Fruit fly (Drosophila melanogaster): ENCODE results near the gene CG4325.
A peak's percentile ranks its signal among the peaks of the same experiment; 100 is the strongest.

The CG4325 gene

DNA sequence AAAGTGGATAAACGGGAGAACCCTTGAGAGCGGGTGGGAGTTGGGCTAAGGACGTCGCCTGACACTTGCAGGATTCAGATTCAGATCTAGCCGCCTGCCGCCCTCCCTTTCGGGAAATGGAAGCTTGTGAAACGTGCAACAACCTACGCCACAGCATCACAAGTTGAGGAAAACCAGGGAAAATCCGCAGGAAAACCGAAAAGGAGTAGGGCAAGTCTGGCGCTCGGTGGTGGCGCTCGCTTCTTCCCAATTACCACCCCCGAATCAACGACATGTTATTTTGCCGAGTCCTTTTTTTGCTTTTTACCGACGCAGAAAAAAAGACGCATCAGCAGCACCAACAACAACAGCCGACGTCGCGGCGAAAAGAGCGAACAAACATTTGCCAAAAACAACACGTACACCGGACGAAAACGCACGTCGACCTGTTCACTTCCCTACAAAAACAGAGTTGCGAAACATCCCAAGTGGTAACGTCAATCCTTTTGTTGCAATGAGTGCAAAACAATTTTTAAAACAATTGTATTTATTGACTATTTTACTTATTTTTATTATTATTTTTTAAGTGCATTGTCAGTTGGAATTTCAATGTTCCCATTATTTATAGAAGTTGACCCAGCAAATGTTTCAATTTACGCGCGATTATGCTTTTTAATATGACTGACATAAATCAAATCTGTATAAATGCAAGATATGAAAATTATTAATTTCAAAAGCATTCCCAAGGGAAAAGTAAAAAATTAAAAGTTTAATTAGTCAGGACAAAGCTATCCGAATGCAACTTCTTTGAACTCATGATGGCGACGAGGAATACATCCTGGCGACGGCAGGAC lies 32.1 kb downstream of the CG4325 start (continued):
- TF ChIP-seq Drgx (GFP tag; IDR thresholded peaks at IDR 0.05) = peak; percentile 45
- peak; percentile 71 for TF ChIP-seq zfh1 (GFP tag; IDR thresholded peaks at IDR 0.05)
- TF ChIP-seq CG10366 (GFP tag; IDR thresholded peaks at IDR 0.05) = peak; percentile 62
- TF ChIP-seq lilli (GFP tag; optimal IDR thresholded peaks at IDR 0.05) = peak; percentile 51
- peak; percentile 33 for TF ChIP-seq Hand (GFP tag; optimal IDR thresholded peaks at IDR 0.05)
- TF ChIP-seq Gug (GFP tag; IDR thresholded peaks at IDR 0.05) = peak; percentile 71
- no peak for TF ChIP-seq CG13894 (tag; optimal IDR thresholded peaks at IDR 0.05)
- peak; percentile 44 for TF ChIP-seq CG2120 (GFP tag; optimal IDR thresholded peaks at IDR 0.05)
- TF ChIP-seq row (GFP tag; IDR thresholded peaks at IDR 0.05) = peak; percentile 84
- TF ChIP-seq grau (tag; optimal IDR thresholded peaks at IDR 0.05) = peak; percentile 54
- peak; percentile 42 for TF ChIP-seq Blimp-1 (GFP tag; optimal IDR thresholded peaks at IDR 0.05)
- no peak for TF ChIP-seq bbx (GFP tag; IDR thresholded peaks at IDR 0.05; ENCODE audit: partially characterized antibody)
- TF ChIP-seq ssp (GFP tag; IDR thresholded peaks at IDR 0.05) = peak; percentile 52; the same call in 1 of the 2 replicates
- no peak for TF ChIP-seq nerfin-2 (GFP tag; IDR thresholded peaks at IDR 0.05; ENCODE audit: partially characterized antibody)
- TF ChIP-seq CG5953 (GFP tag; IDR thresholded peaks at IDR 0.05) = peak; percentile 43; the same call in 1 of the 2 replicates
- TF ChIP-seq Xbp1 (GFP tag; optimal IDR thresholded peaks at IDR 0.05) = peak; percentile 73
- TF ChIP-seq ranshi (GFP tag; IDR thresholded peaks at IDR 0.05) = peak; percentile 65
- peak; percentile 45 for TF ChIP-seq CG4424 (GFP tag; optimal IDR thresholded peaks at IDR 0.05)
- peak; percentile 49 for TF ChIP-seq E2f1 (GFP tag; IDR thresholded peaks at IDR 0.05)
- 0 out of 2 replicates have a peak, but pooled peaks have one; percentile 15 for TF ChIP-seq peb (GFP tag; IDR thresholded peaks at IDR 0.05)
- TF ChIP-seq CG18262 (tag; optimal IDR thresholded peaks at IDR 0.05) = peak; percentile 57
- peak in 1 of 2 experiments; percentile 51 for TF ChIP-seq Hr51 (GFP tag; optimal IDR thresholded peaks at IDR 0.05)

DNA sequence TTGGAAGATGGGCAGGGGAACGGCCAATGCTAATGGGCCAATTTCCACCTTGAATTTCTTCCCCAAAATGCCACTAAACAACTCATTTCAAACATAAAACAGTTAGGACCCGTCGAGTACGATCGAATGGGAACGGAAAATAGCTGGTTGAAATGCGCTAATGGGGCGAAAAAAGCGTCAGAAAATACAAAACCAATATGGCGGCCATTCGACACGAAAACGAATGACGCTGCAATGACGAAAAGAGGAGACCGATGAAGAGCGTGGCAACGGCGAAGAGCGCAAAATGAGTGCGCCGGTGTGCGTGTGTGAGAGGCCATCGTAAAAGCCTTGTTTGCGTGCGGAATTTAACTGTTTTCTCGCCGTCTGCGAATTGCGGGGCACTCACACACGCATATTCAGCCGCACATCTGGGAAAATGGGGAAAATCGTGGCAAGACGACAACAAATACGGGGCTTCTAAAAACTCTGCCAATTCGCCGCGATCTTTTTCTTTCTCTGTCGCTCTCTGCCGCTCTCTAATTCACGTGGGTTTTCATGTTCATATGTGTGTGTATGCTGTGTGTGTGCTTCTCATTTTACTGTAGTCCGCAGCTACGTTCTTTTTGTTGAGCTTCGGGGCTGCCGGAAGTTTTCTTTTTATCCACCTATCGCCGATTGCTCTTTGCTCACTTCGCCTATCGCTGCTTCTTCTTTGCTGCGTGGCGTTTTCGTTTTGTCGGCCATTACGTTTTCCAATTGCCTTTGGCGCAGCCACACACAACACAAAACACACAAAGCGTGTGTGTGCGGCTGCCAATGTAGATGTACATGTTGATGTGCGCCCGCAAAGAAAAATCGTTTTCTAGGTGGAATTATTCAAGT lies 33.4 kb downstream of the CG4325 start, which contains the start of gene east:
Gene east, plus strand, starts transcription at position 851 of the 864 bp plus-strand sequence.
- TF ChIP-seq phol (tag; optimal IDR thresholded peaks at IDR 0.05) (peak; percentile 97), CG17612 (GFP tag; IDR thresholded peaks at IDR 0.05) (no peak), psq (GFP tag; optimal IDR thresholded peaks at IDR 0.05) (peak; percentile 73), Xrp1 (GFP tag; IDR thresholded peaks at IDR 0.05) (no peak), CG17385 (GFP tag; optimal IDR thresholded peaks at IDR 0.05) (peak; percentile 84), Trl (optimal IDR thresholded peaks at IDR 0.05) (peak; percentile 77 to 92), Trl (GFP tag; optimal IDR thresholded peaks at IDR 0.05) (no peak), CG6813 (GFP tag; optimal IDR thresholded peaks at IDR 0.05) (peak; percentile 16), Fer3 (tag; optimal IDR thresholded peaks at IDR 0.05) (peak; percentile 18), tap (tag; optimal IDR thresholded peaks at IDR 0.05) (peak; percentile 7), lola (GFP tag; optimal IDR thresholded peaks at IDR 0.05) (no peak), Atf6 (GFP tag; IDR thresholded peaks at IDR 0.05) (0 out of 2 replicates have a peak, but pooled peaks have one; percentile 26), CG5180 (GFP tag; optimal IDR thresholded peaks at IDR 0.05) (no peak), unc-4 (GFP tag; IDR thresholded peaks at IDR 0.05; ENCODE audit: partially characterized antibody) (no peak), kni (GFP tag; optimal IDR thresholded peaks at IDR 0.05) (peak; percentile 34), Rfx (GFP tag; IDR thresholded peaks at IDR 0.05) (peak; percentile 35; the same call in 1 of the 2 replicates), CG7556 (GFP tag; optimal IDR thresholded peaks at IDR 0.05) (no peak), chinmo (GFP tag; IDR thresholded peaks at IDR 0.05; ENCODE audit: partially characterized antibody) (peak; percentile 87; the same call in 3 of the 4 replicates), CG7987 (GFP tag; optimal IDR thresholded peaks at IDR 0.05) (peak; percentile 12), fu2 (GFP tag; optimal IDR thresholded peaks at IDR 0.05) (no peak), CG17829 (tag; optimal IDR thresholded peaks at IDR 0.05) (peak; percentile 46), Adf1 (GFP tag; IDR thresholded peaks at IDR 0.05) (peak; percentile 12; the same call in 1 of the 2 replicates), CG10431 (GFP tag; optimal IDR thresholded peaks at IDR 0.05) (peak; percentile 31), MESR4 (GFP tag; optimal IDR thresholded peaks at IDR 0.05) (peak; percentile 79)
